Worm (Caenorhabditis elegans) whole organism, L3 larva: ENCODE results near the gene H03E18.2.

ENCODE experiments used
- ZK546.5 ChIP-seq: sonication (generic microtip); optimal IDR thresholded peaks from 2 replicates; lab custom pipeline; 2017; ENCODE audit warnings: missing biosample characterization, missing genetic modification characterization
- aly-2 ChIP-seq: fragments of 150-350 bp; optimal IDR thresholded peaks from 2 replicates; lab custom pipeline; 2014; ENCODE audit warnings: missing biosample characterization, missing genetic modification characterization
- ceh-16 ChIP-seq: sonication (generic microtip); optimal IDR thresholded peaks from 2 replicates; lab custom pipeline; 2017; ENCODE audit warnings: missing biosample characterization, missing genetic modification characterization
- elt-1 ChIP-seq: fragments of 150-350 bp; optimal IDR thresholded peaks from 2 replicates; lab custom pipeline; 2014; ENCODE audit warnings: missing biosample characterization, missing genetic modification characterization
- elt-3 ChIP-seq, 3 experiments: fragments of 150-350 bp in 1 of 3; sonication (generic microtip) in 2 of 3; optimal IDR thresholded peaks; 2 replicates in 2 of 3; 4 replicates in 1 of 3; lab custom pipeline; 2014 to 2017; ENCODE audit warnings: missing biosample characterization in 3 of 3, missing genetic modification characterization in 3 of 3
- jun-1 ChIP-seq: fragments of 150-350 bp; optimal IDR thresholded peaks from 2 replicates; lab custom pipeline; 2014; ENCODE audit warnings: missing biosample characterization, missing genetic modification reagents, missing genetic modification characterization
- lin-39 ChIP-seq: fragments of 150-350 bp; optimal IDR thresholded peaks from 2 replicates; lab custom pipeline; 2018; ENCODE audit warnings: missing biosample characterization, missing genetic modification reagents, missing genetic modification characterization
- nfya-1 ChIP-seq: sonication (generic microtip); optimal IDR thresholded peaks from 2 replicates; lab custom pipeline; 2017; ENCODE audit warnings: missing genetic modification characterization, mild to moderate bottlenecking, missing compliant biosample characterization, antibody characterized with exemption, moderate library complexity; ENCODE audit not compliant: insufficient read depth
- nhr-237 ChIP-seq: fragments of 150-350 bp; optimal IDR thresholded peaks from 2 replicates; lab custom pipeline; 2014; ENCODE audit warnings: missing biosample characterization, missing genetic modification characterization
- nhr-25 ChIP-seq: sonication (generic microtip); optimal IDR thresholded peaks from 2 replicates; lab custom pipeline; 2017; ENCODE audit warnings: missing biosample characterization, missing genetic modification characterization
- pha-4 ChIP-seq: fragments of 150-350 bp; optimal IDR thresholded peaks from 2 replicates; lab custom pipeline; 2014; ENCODE audit warnings: missing biosample characterization, missing genetic modification reagents, missing genetic modification characterization
- skn-1 ChIP-seq: fragments of 150-350 bp; optimal IDR thresholded peaks from 2 replicates; lab custom pipeline; 2014; ENCODE audit warnings: missing biosample characterization, missing genetic modification characterization
- unc-62 ChIP-seq: fragments of 150-350 bp; sonication (generic microtip); optimal IDR thresholded peaks from 4 replicates; lab custom pipeline; 2014; ENCODE audit warnings: missing biosample characterization, missing genetic modification reagents, missing genetic modification characterization
- ztf-11 ChIP-seq: fragments of 150-350 bp; optimal IDR thresholded peaks from 2 replicates; lab custom pipeline; 2014; ENCODE audit warnings: missing biosample characterization, missing genetic modification characterization

DNA sequence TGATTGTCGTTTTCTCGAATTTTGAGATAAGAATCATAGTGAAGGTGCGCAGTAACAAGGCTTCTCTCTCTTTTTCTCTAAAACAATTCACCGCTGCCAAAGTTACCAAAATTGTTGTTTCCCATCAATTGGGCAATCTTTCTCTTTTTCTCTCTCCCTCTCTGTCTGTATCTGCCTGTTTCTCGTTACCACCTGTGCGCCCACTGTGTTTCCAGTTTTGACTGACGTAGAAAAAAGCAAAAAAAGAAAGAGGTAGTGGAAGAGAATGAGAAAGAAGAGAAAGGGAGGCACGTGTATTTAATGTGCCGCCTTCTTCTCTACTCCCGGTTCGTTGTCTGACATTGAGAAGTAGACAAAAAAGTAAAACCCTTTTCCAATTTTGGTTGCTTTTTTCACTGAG is 29.8 kb upstream of the H03E18.2 start:
- TF ChIP-seq jun-1 (no peak), elt-1 (peak; percentile 78), aly-2 (no peak), nhr-237 (tag; lab: Kevin White, UChicago) (no peak), lin-39 (no peak), ztf-11 (tag; lab: Kevin White, UChicago) (no peak), unc-62 (no peak), nfya-1 (tag; lab: Kevin White, UChicago) (peak; percentile 53), pha-4 (tag; lab: Kevin White, UChicago) (peak; percentile 69), skn-1 (peak; percentile 0), elt-3 (tag; optimal IDR thresholded peaks at IDR 0.05; lab: Kevin White, UChicago) (no peak), nhr-25 (tag; lab: Kevin White, UChicago) (peak; percentile 96), ceh-16 (tag; lab: Kevin White, UChicago) (no peak), ZK546.5 (no peak)
